Worm (Caenorhabditis elegans): ENCODE results near the gene ape-1.
A peak's percentile ranks its signal among the peaks of the same experiment; 100 is the strongest.

ape-1 gene

DNA sequence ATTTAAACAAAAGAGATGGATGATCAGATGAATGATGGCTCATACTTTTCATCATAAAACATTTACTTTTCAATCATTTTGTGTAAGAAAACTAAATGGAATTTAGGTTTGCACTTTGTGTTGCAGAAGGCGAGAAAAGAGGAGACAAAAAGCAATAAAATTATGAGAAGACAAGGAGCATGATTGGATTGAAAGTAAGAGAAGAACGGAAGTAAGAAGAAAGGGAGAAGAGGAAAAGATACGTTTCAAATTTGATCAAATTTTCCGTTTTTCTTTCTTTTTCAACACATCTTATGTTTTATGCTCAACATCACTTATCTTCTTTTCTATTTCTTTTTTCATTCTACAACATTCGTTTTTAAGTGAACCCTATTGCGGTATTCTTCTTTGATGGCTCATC, 28.9 kb downstream of the ape-1 start:
- TF ChIP-seq nhr-77 (tag; optimal IDR thresholded peaks at IDR 0.05) (no peak), crh-2 (tag; optimal IDR thresholded peaks at IDR 0.05) (no peak), ztf-11 (tag; optimal IDR thresholded peaks at IDR 0.05) (no peak), alr-1 (tag; optimal IDR thresholded peaks at IDR 0.05) (no peak), fos-1 (tag; optimal IDR thresholded peaks at IDR 0.05) (no peak), F13H6.1 (tag; optimal IDR thresholded peaks at IDR 0.05) (no peak), nhr-23 (tag; optimal IDR thresholded peaks at IDR 0.05) (no peak), nhr-6 (tag; optimal IDR thresholded peaks at IDR 0.05) (no peak), sma-9 (GFP tag; optimal IDR thresholded peaks at IDR 0.05) (no peak), sma-9 (tag; optimal IDR thresholded peaks at IDR 0.05) (no peak), peb-1 (tag; optimal IDR thresholded peaks at IDR 0.05) (no peak), mbf-1 (tag; optimal IDR thresholded peaks at IDR 0.05) (no peak), ceh-16 (tag; optimal IDR thresholded peaks at IDR 0.05) (no peak), zag-1 (tag; optimal IDR thresholded peaks at IDR 0.05) (no peak)

DNA sequence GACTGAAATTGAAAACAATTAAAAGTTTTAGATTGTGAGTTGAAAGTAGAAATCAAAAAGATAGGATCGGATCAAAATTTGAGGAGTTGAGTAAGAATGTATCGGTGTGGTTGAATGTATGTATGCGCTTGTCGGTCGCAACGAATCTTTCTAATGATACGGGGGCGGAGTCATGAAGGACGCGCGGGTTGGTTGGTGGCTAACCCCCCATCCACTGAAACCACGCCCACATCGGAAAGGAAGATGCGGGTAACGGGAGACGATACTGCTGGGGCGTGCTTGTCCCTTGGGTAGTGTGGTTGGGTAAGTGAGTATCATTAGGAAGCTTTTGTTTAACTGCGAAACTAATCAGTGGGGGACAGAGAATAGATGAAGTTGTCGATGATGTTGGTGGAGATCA, 29.7 kb downstream of the ape-1 start, which contains the start of gene ceh-32:
Gene ceh-32 (minus strand): TSS at position 2 of the 400 bp plus-strand sequence.
- TF ChIP-seq nhr-10 (tag; optimal IDR thresholded peaks at IDR 0.05): no peak

DNA sequence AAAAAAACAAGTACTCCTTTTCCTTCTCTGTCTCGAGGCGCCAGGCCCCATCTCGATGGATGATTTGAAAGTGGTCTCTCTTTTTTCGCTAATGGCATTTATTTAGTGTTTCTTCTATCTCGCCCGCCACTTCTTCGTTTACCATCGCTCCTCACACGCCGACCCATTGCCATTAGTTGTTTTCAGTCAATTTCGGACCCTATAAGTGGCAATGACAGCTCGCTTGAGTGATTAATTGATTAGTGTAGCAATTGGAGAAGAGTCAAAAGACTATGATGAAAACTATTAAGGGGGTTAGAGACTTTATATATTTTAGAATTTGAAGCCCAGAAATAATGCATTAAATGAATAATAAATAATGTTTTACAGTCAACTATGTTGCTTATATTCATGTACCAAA, 30.6 kb downstream of the ape-1 start:
- TF ChIP-seq crh-2 (tag; optimal IDR thresholded peaks at IDR 0.05) (no peak), mbf-1 (tag; optimal IDR thresholded peaks at IDR 0.05) (no peak), fos-1 (tag; optimal IDR thresholded peaks at IDR 0.05) (no peak), C34F6.9 (tag; optimal IDR thresholded peaks at IDR 0.05) (no peak), elt-3 (tag; optimal IDR thresholded peaks at IDR 0.05) (no peak), ceh-82 (tag; optimal IDR thresholded peaks at IDR 0.05) (no peak), blmp-1 (tag; optimal IDR thresholded peaks at IDR 0.05; ENCODE audit: insufficient read depth) (no peak), alr-1 (tag; optimal IDR thresholded peaks at IDR 0.05) (no peak), ama-1 (optimal IDR thresholded peaks at IDR 0.05) (no peak), skn-1 (tag; optimal IDR thresholded peaks at IDR 0.05) (no peak), aly-2 (tag; optimal IDR thresholded peaks at IDR 0.05) (no peak), ztf-11 (tag; optimal IDR thresholded peaks at IDR 0.05) (no peak), lsy-2 (tag; optimal IDR thresholded peaks at IDR 0.05) (no peak), nhr-21 (tag; optimal IDR thresholded peaks at IDR 0.05) (no peak)

DNA sequence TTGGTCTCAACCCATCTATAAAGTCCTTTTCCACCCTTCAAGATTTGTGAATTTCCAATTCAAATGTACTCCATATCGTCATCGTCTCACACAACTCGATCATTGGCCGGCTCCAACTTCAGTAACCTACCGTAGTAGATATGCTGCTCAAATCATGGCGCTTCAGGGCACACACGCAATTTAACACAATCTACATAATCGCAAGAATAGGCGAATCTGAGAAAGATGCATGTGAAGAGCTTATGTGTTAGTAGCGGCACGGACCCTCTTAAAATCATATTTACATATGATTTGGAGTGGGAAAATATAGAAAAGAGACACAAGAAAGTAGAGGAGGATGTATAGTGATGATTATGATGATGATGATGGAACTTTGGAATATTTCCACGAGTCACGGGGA, 36.0 kb downstream of the ape-1 start:
- TF ChIP-seq sma-3 (GFP tag; optimal IDR thresholded peaks at IDR 0.05) (no peak), ztf-4 (tag; optimal IDR thresholded peaks at IDR 0.05) (no peak), mab-5 (tag; optimal IDR thresholded peaks at IDR 0.05) (no peak), alr-1 (tag; optimal IDR thresholded peaks at IDR 0.05) (no peak), ceh-82 (tag; optimal IDR thresholded peaks at IDR 0.05) (no peak), mbf-1 (tag; optimal IDR thresholded peaks at IDR 0.05) (no peak), crh-2 (tag; optimal IDR thresholded peaks at IDR 0.05) (no peak)

DNA sequence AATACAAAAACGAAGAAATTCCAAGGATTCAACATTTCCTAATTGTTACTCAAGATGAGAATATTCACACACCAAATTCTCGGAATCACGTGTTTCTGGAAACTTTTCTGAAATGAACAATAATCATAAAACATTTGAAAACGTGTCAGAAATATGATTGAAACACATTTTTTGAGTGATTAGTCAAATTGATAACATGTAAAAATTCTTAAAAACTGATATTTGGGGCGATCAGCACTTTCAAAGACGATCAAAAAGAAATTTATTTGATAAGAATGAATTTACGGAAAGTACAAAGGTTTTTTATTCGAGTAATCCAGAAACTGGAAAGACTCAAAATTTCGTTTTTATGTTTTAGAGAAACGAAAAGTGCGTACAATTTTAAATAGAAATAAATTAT, 40.1 kb downstream of the ape-1 start, which contains the start of gene tre-3:
Gene tre-3 (minus strand): TSS at position 107 of the 400 bp plus-strand sequence.
- TF ChIP-seq elt-1 (tag; optimal IDR thresholded peaks at IDR 0.05) (no peak), lin-13 (GFP tag; optimal IDR thresholded peaks at IDR 0.05) (no peak), blmp-1 (tag; optimal IDR thresholded peaks at IDR 0.05; ENCODE audit: insufficient read depth) (no peak), nhr-77 (tag; optimal IDR thresholded peaks at IDR 0.05) (no peak), ztf-1 (GFP tag; conservative IDR thresholded peaks at IDR 0.05) (no peak)

DNA sequence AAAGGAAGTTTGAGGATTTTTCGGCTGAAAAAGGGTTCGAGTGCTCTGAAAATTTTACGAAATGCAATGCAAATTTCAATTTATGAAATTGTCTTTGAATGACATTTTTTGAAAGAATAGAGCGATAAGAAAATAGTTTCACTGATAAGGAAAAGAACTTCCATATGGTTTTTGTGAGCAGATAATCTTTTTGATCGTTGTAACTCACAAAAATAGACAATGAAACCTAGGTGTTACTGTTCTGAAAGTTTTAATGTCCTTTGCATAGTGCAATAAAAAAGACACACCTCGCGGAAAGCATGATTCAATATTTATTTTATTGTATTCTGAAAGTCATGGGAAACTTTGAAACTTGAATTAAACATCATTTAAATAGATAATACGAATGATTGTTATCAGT, 41.2 kb downstream of the ape-1 start:
- TF ChIP-seq zag-1 (tag; optimal IDR thresholded peaks at IDR 0.05): no peak
- TF ChIP-seq fos-1 (tag; optimal IDR thresholded peaks at IDR 0.05): peak; percentile 36

DNA sequence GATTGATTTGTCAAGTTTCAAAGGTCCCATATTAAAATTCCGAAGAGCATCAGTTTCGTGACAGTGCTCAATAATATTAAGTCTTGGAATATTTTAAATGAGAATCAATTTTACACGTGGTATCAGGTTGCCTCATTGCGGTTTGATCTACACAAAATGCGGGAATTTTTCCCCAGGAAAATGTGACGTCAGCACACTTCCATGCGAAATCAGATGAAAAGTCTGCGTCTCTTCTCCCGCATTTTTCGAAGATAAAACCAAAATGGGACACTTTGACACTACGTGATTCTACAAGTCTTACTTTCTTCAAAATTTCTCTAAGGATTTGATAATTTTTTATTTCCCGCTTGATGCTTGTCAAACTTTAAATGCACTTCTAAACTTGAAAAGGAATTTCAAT, 47.1 kb downstream of the ape-1 start:
- TF ChIP-seq elt-3 (tag; optimal IDR thresholded peaks at IDR 0.05) (no peak), lin-39 (tag; optimal IDR thresholded peaks at IDR 0.05) (no peak), sma-9 (GFP tag; optimal IDR thresholded peaks at IDR 0.05) (no peak), sma-9 (tag; optimal IDR thresholded peaks at IDR 0.05) (no peak), ztf-4 (tag; optimal IDR thresholded peaks at IDR 0.05) (no peak), F13H6.1 (tag; optimal IDR thresholded peaks at IDR 0.05) (no peak), elt-1 (tag; optimal IDR thresholded peaks at IDR 0.05) (no peak), nhr-12 (tag; optimal IDR thresholded peaks at IDR 0.05) (no peak), blmp-1 (tag; optimal IDR thresholded peaks at IDR 0.05; ENCODE audit: insufficient read depth) (no peak), ztf-1 (GFP tag; conservative IDR thresholded peaks at IDR 0.05) (no peak), C34F6.9 (tag; optimal IDR thresholded peaks at IDR 0.05) (no peak), egl-27 (tag; optimal IDR thresholded peaks at IDR 0.05) (no peak)

Data from whole organism, L2 larva.